Fruit fly (Drosophila melanogaster) whole organism, wandering third instar larva: ENCODE measurements around the gene CG42780.

Experiments used
- Abd-B ChIP-seq: fragments of >200 bp; optimal IDR thresholded peaks from 2 replicates; lab custom pipeline; 2017; ENCODE audit warnings: missing biosample characterization, missing genetic modification characterization
- CG32264 ChIP-seq: fragments of 200-800 bp; sonication (Bioruptor generic); optimal IDR thresholded peaks from 2 replicates; lab custom pipeline; 2016; ENCODE audit warnings: missing biosample characterization, missing genetic modification characterization
- CG9705 ChIP-seq: fragments of 200-800 bp; sonication (Bioruptor generic); optimal IDR thresholded peaks from 2 replicates; lab custom pipeline; 2018; ENCODE audit warnings: missing biosample characterization, mild to moderate bottlenecking, missing genetic modification characterization
- CrebA ChIP-seq: fragments of 200-800 bp; sonication (Bioruptor generic); optimal IDR thresholded peaks from 2 replicates; lab custom pipeline; 2016; ENCODE audit warnings: missing biosample characterization, mild to moderate bottlenecking, missing genetic modification characterization, borderline replicate concordance
- Dfd ChIP-seq: fragments of >200 bp; optimal IDR thresholded peaks from 2 replicates; lab custom pipeline; 2017; ENCODE audit warnings: missing biosample characterization, missing genetic modification characterization
- Dif ChIP-seq: fragments of 200-275, 200-300 bp; sonication (Bioruptor generic); optimal IDR thresholded peaks from 2 replicates; lab custom pipeline; 2018; ENCODE audit warnings: missing biosample characterization, missing genetic modification characterization; ENCODE audit not compliant: partially characterized antibody
- GATAd ChIP-seq: sonication (Bioruptor generic); optimal IDR thresholded peaks from 2 replicates; lab custom pipeline; 2016; ENCODE audit warnings: missing biosample characterization, missing genetic modification characterization
- HLH106 ChIP-seq: fragments of 200-800 bp; optimal IDR thresholded peaks from 3 replicates; lab custom pipeline; 2019; ENCODE audit warnings: missing biosample characterization, mild to moderate bottlenecking, missing genetic modification characterization, moderate library complexity
- Hnf4 ChIP-seq: fragments of 200-800 bp; sonication (Bioruptor generic); optimal IDR thresholded peaks from 2 replicates; lab custom pipeline; 2016; ENCODE audit warnings: missing biosample characterization, mild to moderate bottlenecking, missing genetic modification characterization
- Hr78 ChIP-seq: fragments of >200 bp; optimal IDR thresholded peaks from 2 replicates; lab custom pipeline; 2017; ENCODE audit warnings: missing biosample characterization, missing genetic modification characterization
- Hr83 ChIP-seq: fragments of 200-300 bp; sonication (Bioruptor generic); optimal IDR thresholded peaks from 2 replicates; lab custom pipeline; 2016; ENCODE audit warnings: missing biosample characterization, mild to moderate bottlenecking, missing genetic modification characterization, moderate library complexity; ENCODE audit not compliant: poor library complexity, severe bottlenecking
- Jra ChIP-seq: sonication (Bioruptor generic); optimal IDR thresholded peaks from 2 replicates; lab custom pipeline; 2016; ENCODE audit warnings: missing biosample characterization, missing genetic modification characterization
- Mio ChIP-seq: sonication (Bioruptor generic); optimal IDR thresholded peaks from 2 replicates; lab custom pipeline; 2016; ENCODE audit warnings: missing biosample characterization, missing genetic modification characterization
- Myc ChIP-seq: fragments of >200 bp; optimal IDR thresholded peaks from 2 replicates; lab custom pipeline; 2017
- N ChIP-seq: fragments of >200 bp; optimal IDR thresholded peaks from 2 replicates; lab custom pipeline; 2018; ENCODE audit warnings: missing biosample characterization, missing external identifiers, missing genetic modification characterization
- OdsH ChIP-seq: fragments of 200-800 bp; sonication (Bioruptor generic); optimal IDR thresholded peaks from 2 replicates; lab custom pipeline; 2016; ENCODE audit warnings: missing biosample characterization, mild to moderate bottlenecking, missing genetic modification characterization
- Rel ChIP-seq, 2 experiments: fragments of 200-800 bp; sonication (Bioruptor generic) in 1 of 2; optimal IDR thresholded peaks; 2 replicates in 1 of 2; 3 replicates in 1 of 2; lab custom pipeline; 2016 to 2019; ENCODE audit warnings: mild to moderate bottlenecking in 2 of 2, missing biosample characterization in 2 of 2, missing genetic modification characterization in 2 of 2, moderate library complexity in 1 of 2
- Sp1 ChIP-seq: fragments of 200-800 bp; sonication (Bioruptor generic); optimal IDR thresholded peaks from 3 replicates; lab custom pipeline; 2019; ENCODE audit warnings: missing biosample characterization, mild to moderate bottlenecking, missing genetic modification characterization, moderate library complexity
- br ChIP-seq: fragments of 200-800 bp; sonication (Bioruptor generic); optimal IDR thresholded peaks from 2 replicates; lab custom pipeline; 2016; ENCODE audit warnings: missing biosample characterization, missing genetic modification characterization
- brk ChIP-seq: fragments of 200-800 bp; sonication (Bioruptor generic); optimal IDR thresholded peaks from 2 replicates; lab custom pipeline; 2016; ENCODE audit warnings: missing biosample characterization, mild to moderate bottlenecking, missing genetic modification characterization
- dl ChIP-seq, 2 experiments: fragments of 175-275, 200-275 bp in 1 of 2; fragments of 200-275 bp in 1 of 2; sonication (Bioruptor generic); optimal IDR thresholded peaks; lab custom pipeline; 2018; ENCODE audit warnings: mild to moderate bottlenecking in 2 of 2, missing biosample characterization in 2 of 2, missing genetic modification characterization in 2 of 2, moderate library complexity in 2 of 2; ENCODE audit not compliant: partially characterized antibody in 2 of 2, insufficient read depth in 1 of 2
- dmrt93B ChIP-seq: fragments of 200-800 bp; sonication (Bioruptor generic); optimal IDR thresholded peaks from 2 replicates; lab custom pipeline; 2018; ENCODE audit warnings: missing biosample characterization, mild to moderate bottlenecking, missing genetic modification characterization
- dsf ChIP-seq: sonication (Bioruptor generic); optimal IDR thresholded peaks from 2 replicates; lab custom pipeline; 2016; ENCODE audit warnings: missing biosample characterization, missing genetic modification characterization, borderline replicate concordance
- ey ChIP-seq: fragments of 200-800 bp; sonication (Bioruptor generic); optimal IDR thresholded peaks from 2 replicates; lab custom pipeline; 2016; ENCODE audit warnings: missing biosample characterization, missing genetic modification characterization
- foxo ChIP-seq, 2 experiments: fragments of 200-800 bp; sonication (Bioruptor generic); optimal IDR thresholded peaks; 2 replicates in 1 of 2; 3 replicates in 1 of 2; lab custom pipeline; 2016 to 2017; ENCODE audit warnings: missing biosample characterization in 2 of 2, missing genetic modification characterization in 2 of 2
- fru ChIP-seq: fragments of 200-800 bp; sonication (Bioruptor generic); optimal IDR thresholded peaks from 3 replicates; lab custom pipeline; 2016; ENCODE audit warnings: missing biosample characterization, mild to moderate bottlenecking, missing genetic modification characterization
- h ChIP-seq: fragments of 200-800 bp; sonication (Bioruptor generic); optimal IDR thresholded peaks from 3 replicates; lab custom pipeline; 2016; ENCODE audit warnings: missing biosample characterization, mild to moderate bottlenecking, missing genetic modification characterization
- jim ChIP-seq: fragments of 175-275, 200-325 bp; sonication (Bioruptor generic); optimal IDR thresholded peaks from 2 replicates; lab custom pipeline; 2016; ENCODE audit warnings: missing biosample characterization, mild to moderate bottlenecking, missing genetic modification characterization
- lola ChIP-seq: fragments of >200 bp; optimal IDR thresholded peaks from 2 replicates; lab custom pipeline; 2017; ENCODE audit warnings: missing biosample characterization, missing genetic modification characterization
- pan ChIP-seq: fragments of >200 bp; optimal IDR thresholded peaks from 2 replicates; lab custom pipeline; 2017
- psq ChIP-seq: fragments of 200-800 bp; sonication (Bioruptor generic); optimal IDR thresholded peaks from 3 replicates; lab custom pipeline; 2017; ENCODE audit warnings: missing biosample characterization, mild to moderate bottlenecking, missing genetic modification characterization, moderate library complexity
- rgr ChIP-seq: fragments of 200-800 bp; sonication (Bioruptor generic); optimal IDR thresholded peaks from 3 replicates; lab custom pipeline; 2016; ENCODE audit warnings: missing biosample characterization, mild to moderate bottlenecking, missing genetic modification characterization
- sage ChIP-seq: fragments of 200-800 bp; sonication (Bioruptor generic); optimal IDR thresholded peaks from 2 replicates; lab custom pipeline; 2016; ENCODE audit warnings: missing biosample characterization, mild to moderate bottlenecking, missing genetic modification characterization
- sv ChIP-seq: fragments of 200-800 bp; sonication (Bioruptor generic); optimal IDR thresholded peaks from 3 replicates; lab custom pipeline; 2016; ENCODE audit warnings: missing biosample characterization, missing genetic modification characterization
- tai ChIP-seq: sonication (Bioruptor generic); optimal IDR thresholded peaks from 2 replicates; lab custom pipeline; 2016; ENCODE audit warnings: missing biosample characterization, missing genetic modification characterization
- usp ChIP-seq: fragments of >200 bp; optimal IDR thresholded peaks from 2 replicates; lab custom pipeline; 2017; ENCODE audit warnings: missing biosample characterization, missing genetic modification characterization
- woc ChIP-seq: sonication (Bioruptor generic); optimal IDR thresholded peaks from 2 replicates; lab custom pipeline; 2016; ENCODE audit warnings: missing biosample characterization, mild to moderate bottlenecking, missing genetic modification characterization

CG42780 gene

DNA sequence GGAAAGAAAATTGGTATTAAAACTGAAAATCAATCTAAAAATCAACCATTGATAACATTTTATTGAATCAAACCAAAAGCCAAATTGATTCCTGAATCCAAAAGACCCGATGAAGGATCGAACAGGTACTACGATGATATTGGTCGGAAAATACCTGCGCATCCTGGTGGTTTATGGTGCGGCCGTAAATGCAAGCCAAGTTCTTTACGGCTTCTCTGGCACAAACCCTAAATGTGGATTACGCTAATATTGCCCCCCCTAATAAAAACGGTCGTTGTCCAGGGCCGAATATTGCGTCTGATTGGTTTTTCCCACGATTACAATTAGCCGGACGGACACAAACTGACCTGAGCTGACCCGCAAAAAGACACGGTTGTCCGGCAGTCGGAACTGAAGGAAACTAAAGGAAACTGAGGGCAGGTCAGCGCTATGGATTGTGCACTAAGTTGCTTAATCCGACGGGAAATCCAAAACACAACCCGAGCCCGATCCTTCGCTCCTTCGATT, 35.2 kb downstream of the CG42780 start:
- TF ChIP-seq CrebA (GFP tag; lab: Kevin White, UChicago) (no peak), ey (GFP tag; lab: Kevin White, UChicago) (no peak), N (no peak), foxo (GFP tag; optimal IDR thresholded peaks at IDR 0.05; lab: Kevin White, UChicago) (no peak), Dif (GFP tag; lab: Kevin White, UChicago) (no peak), brk (GFP tag; lab: Kevin White, UChicago) (no peak), OdsH (GFP tag; lab: Kevin White, UChicago) (no peak), dmrt93B (GFP tag; lab: Kevin White, UChicago) (no peak), CG32264 (GFP tag; lab: Kevin White, UChicago) (no peak), Sp1 (no peak), dl (GFP tag; optimal IDR thresholded peaks at IDR 0.05; lab: Kevin White, UChicago; ENCODE audit: insufficient read depth in 1 of 2, partially characterized antibody in 2 of 2) (no peak), h (GFP tag; lab: Kevin White, UChicago) (no peak), jim (no peak), br (GFP tag; lab: Kevin White, UChicago) (no peak), usp (no peak), Hnf4 (GFP tag; lab: Kevin White, UChicago) (no peak), woc (GFP tag; lab: Kevin White, UChicago) (no peak), Hr83 (GFP tag; lab: Kevin White, UChicago) (no peak), GATAd (GFP tag; lab: Kevin White, UChicago) (no peak)
- TF ChIP-seq, all 38 proteins: peak for 0

DNA sequence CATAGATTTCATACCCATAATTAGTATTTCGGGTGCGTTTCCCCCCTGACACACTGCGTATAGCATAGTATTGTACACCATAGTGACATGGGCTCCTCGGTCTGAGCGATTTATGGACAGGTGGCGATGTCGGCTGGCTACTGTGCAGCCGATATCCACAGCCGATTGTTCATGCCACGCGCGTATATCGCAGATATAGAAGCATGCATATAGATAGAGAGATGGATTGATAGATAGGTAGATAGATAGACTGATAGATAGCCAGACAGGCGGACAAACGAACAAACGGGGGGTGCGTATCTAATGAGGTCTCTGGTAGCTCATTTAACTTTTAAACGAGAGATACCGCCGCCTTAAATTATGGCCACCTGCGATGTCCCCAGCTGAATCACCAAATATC, 36.0 kb downstream of the CG42780 start:
- TF ChIP-seq brk (GFP tag; lab: Kevin White, UChicago) (no peak), Hnf4 (GFP tag; lab: Kevin White, UChicago) (no peak), foxo (GFP tag; optimal IDR thresholded peaks at IDR 0.05; lab: Kevin White, UChicago) (no peak), dmrt93B (GFP tag; lab: Kevin White, UChicago) (no peak), sv (GFP tag; lab: Kevin White, UChicago) (no peak), Dif (GFP tag; lab: Kevin White, UChicago) (no peak), Jra (no peak), sage (GFP tag; lab: Kevin White, UChicago) (no peak), OdsH (GFP tag; lab: Kevin White, UChicago) (no peak), CG32264 (GFP tag; lab: Kevin White, UChicago) (no peak), Hr78 (GFP tag; lab: Kevin White, UChicago) (no peak), br (GFP tag; lab: Kevin White, UChicago) (no peak), GATAd (GFP tag; lab: Kevin White, UChicago) (no peak), rgr (no peak), ey (GFP tag; lab: Kevin White, UChicago) (no peak)

DNA sequence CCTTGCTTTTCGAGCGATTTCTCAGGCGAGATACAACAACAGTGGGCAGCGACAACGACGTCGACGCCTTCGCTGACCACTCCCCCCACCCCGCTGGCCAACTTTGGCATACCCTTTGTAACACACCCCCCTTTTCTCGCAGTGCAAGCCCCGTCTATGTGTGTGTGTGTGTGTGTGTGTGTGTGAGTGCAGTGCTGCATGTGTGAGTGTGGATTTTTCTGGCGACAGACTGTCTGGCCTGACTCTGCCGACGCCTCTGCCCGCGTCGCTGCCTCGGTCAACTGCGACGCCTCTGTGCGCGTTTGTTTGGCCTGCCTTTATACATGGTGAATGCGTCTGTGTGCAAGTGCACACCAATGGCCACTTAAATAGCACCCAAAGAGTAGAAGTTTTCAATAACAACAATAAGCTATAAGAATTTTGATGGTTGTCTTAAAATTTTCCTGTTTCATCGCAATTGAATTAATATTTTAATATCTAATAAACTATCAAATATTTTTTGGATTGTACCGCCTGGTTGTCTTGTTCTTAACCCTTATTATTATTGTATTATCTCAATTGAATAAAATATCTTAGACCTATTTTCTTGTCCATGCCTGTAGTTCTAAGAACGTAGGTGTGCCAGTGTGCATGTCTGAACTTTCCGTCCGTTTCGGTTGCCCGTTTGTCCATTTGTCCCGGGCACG, 38.0 kb downstream of the CG42780 start:
- TF ChIP-seq CG9705 (GFP tag; lab: Kevin White, UChicago) (peak; percentile 95), Mio (GFP tag; lab: Kevin White, UChicago) (no peak), lola (GFP tag; lab: Kevin White, UChicago) (no peak), Sp1 (peak; percentile 97), sage (GFP tag; lab: Kevin White, UChicago) (peak; percentile 81), Jra (peak; percentile 48), psq (GFP tag; lab: Kevin White, UChicago) (peak; percentile 81), ey (GFP tag; lab: Kevin White, UChicago) (peak; percentile 64), Abd-B (GFP tag; lab: Kevin White, UChicago) (no peak), woc (GFP tag; lab: Kevin White, UChicago) (peak; percentile 36), usp (no peak), Rel (GFP tag; optimal IDR thresholded peaks at IDR 0.05; lab: Kevin White, UChicago) (peak; percentile 67), Rel (tag; optimal IDR thresholded peaks at IDR 0.05; lab: Kevin White, UChicago) (peak; percentile 85), GATAd (GFP tag; lab: Kevin White, UChicago) (no peak), rgr (peak; percentile 90), br (GFP tag; lab: Kevin White, UChicago) (peak; percentile 75), tai (GFP tag; lab: Kevin White, UChicago) (peak; percentile 50), foxo (GFP tag; optimal IDR thresholded peaks at IDR 0.05; lab: Kevin White, UChicago) (peak in 1 of 2 experiments; percentile 74), OdsH (GFP tag; lab: Kevin White, UChicago) (peak; percentile 87), Dfd (GFP tag; lab: Kevin White, UChicago) (peak; percentile 72), dmrt93B (GFP tag; lab: Kevin White, UChicago) (peak; percentile 90), h (GFP tag; lab: Kevin White, UChicago) (peak; percentile 91), Hnf4 (GFP tag; lab: Kevin White, UChicago) (peak; percentile 60), Dif (GFP tag; lab: Kevin White, UChicago) (no peak), pan (lab: Kevin White, UChicago) (no peak), dsf (GFP tag; lab: Kevin White, UChicago) (peak; percentile 46), Myc (lab: Kevin White, UChicago) (no peak), CG32264 (GFP tag; lab: Kevin White, UChicago) (peak; percentile 56), N (no peak), HLH106 (tag; lab: Kevin White, UChicago) (peak; percentile 96), fru (GFP tag; lab: Kevin White, UChicago) (peak; percentile 78), sv (GFP tag; lab: Kevin White, UChicago) (peak; percentile 14), Hr78 (GFP tag; lab: Kevin White, UChicago) (no peak)
